Fruit fly (Drosophila melanogaster) whole organism, embryonic: Measurements from ENCODE around the gene CG13306.
A peak's percentile ranks its signal among the peaks of the same experiment; 100 is the strongest.

ENCODE experiments used
- ATbp ChIP-seq: fragments of 200-800 bp; sonication (Bioruptor generic); optimal IDR thresholded peaks from 2 replicates; lab custom pipeline; 2017; ENCODE audit warnings: missing biosample characterization, mild to moderate bottlenecking, missing genetic modification characterization, missing genetic modification reagents
- Ada2b ChIP-seq: fragments of 200-800 bp; sonication (Bioruptor generic); IDR thresholded peaks from 2 replicates; pipeline ENCODE4 v1.3.6; 2022; ENCODE audit warnings: missing biosample characterization, missing genetic modification characterization
- Atf-2 ChIP-seq: fragments of 200-800 bp; sonication (Bioruptor generic); optimal IDR thresholded peaks from 2 replicates; lab custom pipeline; 2016; ENCODE audit warnings: missing biosample characterization, missing genetic modification characterization
- CG1024 ChIP-seq: fragments of 200-800 bp; sonication (Bioruptor generic); IDR thresholded peaks from 2 replicates; pipeline ENCODE4 v1.3.6; 2022; ENCODE audit warnings: missing biosample characterization, missing genetic modification characterization
- CG10321 ChIP-seq: fragments of 200-800 bp; sonication (Bioruptor generic); IDR thresholded peaks from 2 replicates; pipeline ENCODE4 v1.3.6; 2022; ENCODE audit warnings: missing biosample characterization, missing genetic modification characterization
- CG10366 ChIP-seq: fragments of 200-800 bp; sonication (Bioruptor generic); IDR thresholded peaks from 2 replicates; pipeline ENCODE4 v1.3.6; 2022; ENCODE audit warnings: missing biosample characterization, missing genetic modification characterization
- CG11560 ChIP-seq: fragments of 200-800 bp; sonication (Bioruptor generic); IDR thresholded peaks from 3 replicates; pipeline ENCODE4 v1.3.6; 2022; ENCODE audit warnings: missing biosample characterization, missing genetic modification characterization
- CG12744 ChIP-seq: fragments of 200-800 bp; sonication (Bioruptor generic); optimal IDR thresholded peaks from 2 replicates; lab custom pipeline; 2016; ENCODE audit warnings: missing biosample characterization, missing genetic modification characterization
- CG12942 ChIP-seq: fragments of 200-800 bp; sonication (Bioruptor generic); optimal IDR thresholded peaks from 3 replicates; lab custom pipeline; 2016; ENCODE audit warnings: missing biosample characterization, missing genetic modification characterization
- CG14710 ChIP-seq: fragments of 200-800 bp; sonication (Bioruptor generic); optimal IDR thresholded peaks from 3 replicates; lab custom pipeline; 2019; ENCODE audit warnings: missing biosample characterization, mild to moderate bottlenecking, missing genetic modification characterization, moderate library complexity
- CG16813 ChIP-seq: fragments of 200-800 bp; sonication (Bioruptor generic); IDR thresholded peaks from 3 replicates; pipeline ENCODE4 v1.3.6; 2022; ENCODE audit warnings: missing biosample characterization, missing genetic modification characterization; ENCODE audit not compliant: partially characterized antibody
- CG2875 ChIP-seq: fragments of 200-800 bp; sonication (Bioruptor generic); optimal IDR thresholded peaks from 2 replicates; lab custom pipeline; 2017; ENCODE audit warnings: missing biosample characterization, mild to moderate bottlenecking, missing genetic modification characterization, missing genetic modification reagents
- CG34376 ChIP-seq: fragments of 200-800 bp; sonication (Bioruptor generic); optimal IDR thresholded peaks from 2 replicates; lab custom pipeline; 2018; ENCODE audit warnings: missing biosample characterization, mild to moderate bottlenecking, missing genetic modification characterization
- CG4820 ChIP-seq: fragments of 200-800 bp; sonication (Bioruptor generic); optimal IDR thresholded peaks from 3 replicates; lab custom pipeline; 2016; ENCODE audit warnings: missing biosample characterization, missing genetic modification characterization
- CG5180 ChIP-seq: fragments of 200-800 bp; sonication (Bioruptor generic); optimal IDR thresholded peaks from 3 replicates; lab custom pipeline; 2017; ENCODE audit warnings: missing biosample characterization, missing genetic modification characterization, mild to moderate bottlenecking, moderate library complexity, missing genetic modification reagents
- CG5953 ChIP-seq: fragments of 200-800 bp; sonication (Bioruptor generic); IDR thresholded peaks from 2 replicates; pipeline ENCODE4 v1.3.6; 2022; ENCODE audit warnings: missing biosample characterization, missing genetic modification characterization
- CG6654 ChIP-seq: fragments of 200-800 bp; sonication (Bioruptor generic); optimal IDR thresholded peaks from 2 replicates; lab custom pipeline; 2017; ENCODE audit warnings: missing biosample characterization, mild to moderate bottlenecking, missing genetic modification characterization
- CG8765 ChIP-seq: fragments of 200-800 bp; sonication (Bioruptor generic); IDR thresholded peaks from 2 replicates; pipeline ENCODE4 v1.3.6; 2022; ENCODE audit warnings: missing biosample characterization, missing genetic modification characterization
- D ChIP-seq, 2 experiments: fragments of 200-800 bp in 1 of 2; fragments of >200 bp in 1 of 2; sonication (Bioruptor generic) in 1 of 2; optimal IDR thresholded peaks; 2 replicates in 1 of 2; 3 replicates in 1 of 2; lab custom pipeline; 2017; ENCODE audit warnings: mild to moderate bottlenecking in 1 of 2, missing biosample characterization in 1 of 2, missing genetic modification characterization in 1 of 2, missing genetic modification reagents in 1 of 2
- D19B ChIP-seq: fragments of 200-800 bp; sonication (Bioruptor generic); optimal IDR thresholded peaks from 2 replicates; lab custom pipeline; 2017; ENCODE audit warnings: missing biosample characterization, mild to moderate bottlenecking, missing genetic modification characterization
- Hmr ChIP-seq: fragments of 200-800 bp; sonication (Bioruptor generic); optimal IDR thresholded peaks from 3 replicates; lab custom pipeline; 2017; ENCODE audit warnings: mild to moderate bottlenecking, missing biosample characterization, missing genetic modification reagents, missing genetic modification characterization
- Lpt ChIP-seq: fragments of >200 bp; optimal IDR thresholded peaks from 2 replicates; lab custom pipeline; 2018; ENCODE audit warnings: missing biosample characterization, missing genetic modification characterization
- Myb ChIP-seq: fragments of 200-800 bp; sonication (Bioruptor generic); optimal IDR thresholded peaks from 2 replicates; lab custom pipeline; 2016; ENCODE audit warnings: missing biosample characterization, missing genetic modification characterization
- NFAT ChIP-seq: fragments of 200-800 bp; sonication (Bioruptor generic); IDR thresholded peaks from 2 replicates; pipeline ENCODE4 v1.3.6; 2022; ENCODE audit warnings: missing biosample characterization, missing genetic modification characterization
- Neu2 ChIP-seq: fragments of 200-800 bp; sonication (Bioruptor generic); optimal IDR thresholded peaks from 3 replicates; lab custom pipeline; 2016; ENCODE audit warnings: missing biosample characterization, missing genetic modification characterization, borderline replicate concordance
- Rx ChIP-seq: fragments of 200-800 bp; sonication (Bioruptor generic); IDR thresholded peaks from 2 replicates; pipeline ENCODE4 v1.3.6; 2022; ENCODE audit warnings: missing biosample characterization, missing genetic modification characterization
- Six4 ChIP-seq: fragments of 200-800 bp; sonication (Bioruptor generic); optimal IDR thresholded peaks from 2 replicates; lab custom pipeline; 2016; ENCODE audit warnings: missing biosample characterization, missing genetic modification characterization
- Tbp ChIP-seq: fragments of >200 bp; optimal IDR thresholded peaks from 2 replicates; lab custom pipeline; 2018; ENCODE audit warnings: missing biosample characterization, missing genetic modification characterization
- bowl ChIP-seq: fragments of 200-800 bp; sonication (Bioruptor generic); IDR thresholded peaks from 2 replicates; pipeline ENCODE4 v1.3.6; 2022; ENCODE audit warnings: missing biosample characterization, missing genetic modification characterization
- ci ChIP-seq: fragments of 200-800 bp; sonication (Bioruptor generic); IDR thresholded peaks from 3 replicates; pipeline ENCODE4 v1.3.6; 2022; ENCODE audit warnings: missing biosample characterization, missing genetic modification characterization
- croc ChIP-seq: fragments of 200-800 bp; sonication (Bioruptor generic); conservative IDR thresholded peaks from 3 replicates; pipeline ENCODE4 v1.3.6; 2022; ENCODE audit warnings: missing biosample characterization, missing genetic modification characterization
- cwo ChIP-seq: fragments of 200-800 bp; sonication (Bioruptor generic); optimal IDR thresholded peaks from 3 replicates; lab custom pipeline; 2017; ENCODE audit warnings: missing biosample characterization, missing genetic modification characterization, mild to moderate bottlenecking, moderate library complexity, missing genetic modification reagents
- dimm ChIP-seq: fragments of 200-800 bp; sonication (Bioruptor generic); IDR thresholded peaks from 2 replicates; pipeline ENCODE4 v1.3.6; 2022; ENCODE audit warnings: missing biosample characterization, missing genetic modification characterization
- dm ChIP-seq: fragments of 200-800 bp; sonication (Bioruptor generic); optimal IDR thresholded peaks from 3 replicates; lab custom pipeline; 2016; ENCODE audit warnings: missing biosample characterization, missing genetic modification characterization
- dmrt11E ChIP-seq: fragments of 200-800 bp; sonication (Bioruptor generic); optimal IDR thresholded peaks from 3 replicates; lab custom pipeline; 2018; ENCODE audit warnings: missing biosample characterization, mild to moderate bottlenecking, missing genetic modification characterization, moderate library complexity
- esg ChIP-seq: fragments of 200-800 bp; sonication (Bioruptor generic); conservative IDR thresholded peaks from 2 replicates; pipeline ENCODE4 v1.3.6; 2022; ENCODE audit warnings: missing biosample characterization, missing genetic modification characterization
- fd102C ChIP-seq: fragments of 200-800 bp; sonication (Bioruptor generic); optimal IDR thresholded peaks from 2 replicates; lab custom pipeline; 2018; ENCODE audit warnings: missing biosample characterization, mild to moderate bottlenecking, missing genetic modification characterization, moderate library complexity
- fd96Cb ChIP-seq: fragments of 200-800 bp; sonication (Bioruptor generic); optimal IDR thresholded peaks from 2 replicates; lab custom pipeline; 2018; ENCODE audit warnings: missing biosample characterization, mild to moderate bottlenecking, missing genetic modification characterization, moderate library complexity
- grau ChIP-seq: fragments of 200-800 bp; optimal IDR thresholded peaks from 3 replicates; lab custom pipeline; 2019; ENCODE audit warnings: missing biosample characterization, mild to moderate bottlenecking, missing genetic modification characterization, moderate library complexity
- h ChIP-seq: fragments of >200 bp; optimal IDR thresholded peaks from 2 replicates; lab custom pipeline; 2017
- her ChIP-seq: fragments of 200-800 bp; sonication (Bioruptor generic); optimal IDR thresholded peaks from 2 replicates; lab custom pipeline; 2016; ENCODE audit warnings: missing biosample characterization, missing genetic modification characterization
- kay ChIP-seq: fragments of 200-800 bp; sonication (Bioruptor generic); optimal IDR thresholded peaks from 2 replicates; lab custom pipeline; 2016; ENCODE audit warnings: missing biosample characterization, missing genetic modification characterization
- pan ChIP-seq, 4 experiments: fragments of >200 bp in 3 of 4; fragments of 200-800 bp in 1 of 4; sonication (Bioruptor generic) in 1 of 4; optimal IDR thresholded peaks in 3 of 4; IDR thresholded peaks in 1 of 4; 2 replicates each; pipeline versions ENCODE4 v1.3.6 to Lab custom; 2017 to 2022; ENCODE audit warnings: missing biosample characterization in 2 of 4, missing genetic modification characterization in 2 of 4, mixed read lengths in 1 of 4
- pum ChIP-seq: fragments of 200-800 bp; sonication (Bioruptor generic); optimal IDR thresholded peaks from 2 replicates; lab custom pipeline; 2016; ENCODE audit warnings: missing biosample characterization, missing genetic modification characterization
- ranshi ChIP-seq: fragments of 200-800 bp; sonication (Bioruptor generic); IDR thresholded peaks from 2 replicates; pipeline ENCODE4 v1.3.6; 2022; ENCODE audit warnings: missing biosample characterization, missing genetic modification characterization
- ro ChIP-seq: fragments of 200-800 bp; sonication (Bioruptor generic); IDR thresholded peaks from 2 replicates; pipeline ENCODE4 v1.3.6; 2022; ENCODE audit warnings: missing biosample characterization, missing genetic modification characterization
- sd ChIP-seq: fragments of 200-800 bp; sonication (Bioruptor generic); optimal IDR thresholded peaks from 3 replicates; lab custom pipeline; 2018; ENCODE audit warnings: missing biosample characterization, mild to moderate bottlenecking, missing genetic modification characterization, moderate library complexity
- sna ChIP-seq: fragments of 200-800 bp; sonication (Bioruptor generic); IDR thresholded peaks from 2 replicates; pipeline ENCODE4 v1.3.6; 2022; ENCODE audit warnings: missing biosample characterization, missing genetic modification characterization; ENCODE audit not compliant: partially characterized antibody
- tx ChIP-seq: fragments of 200-800 bp; sonication (Bioruptor generic); optimal IDR thresholded peaks from 2 replicates; lab custom pipeline; 2016; ENCODE audit warnings: missing biosample characterization, missing genetic modification characterization
- vvl ChIP-seq: fragments of 200-800 bp; sonication (Bioruptor generic); IDR thresholded peaks from 2 replicates; pipeline ENCODE4 v1.3.6; 2022; ENCODE audit warnings: missing biosample characterization, missing genetic modification characterization

Gene CG13306

DNA sequence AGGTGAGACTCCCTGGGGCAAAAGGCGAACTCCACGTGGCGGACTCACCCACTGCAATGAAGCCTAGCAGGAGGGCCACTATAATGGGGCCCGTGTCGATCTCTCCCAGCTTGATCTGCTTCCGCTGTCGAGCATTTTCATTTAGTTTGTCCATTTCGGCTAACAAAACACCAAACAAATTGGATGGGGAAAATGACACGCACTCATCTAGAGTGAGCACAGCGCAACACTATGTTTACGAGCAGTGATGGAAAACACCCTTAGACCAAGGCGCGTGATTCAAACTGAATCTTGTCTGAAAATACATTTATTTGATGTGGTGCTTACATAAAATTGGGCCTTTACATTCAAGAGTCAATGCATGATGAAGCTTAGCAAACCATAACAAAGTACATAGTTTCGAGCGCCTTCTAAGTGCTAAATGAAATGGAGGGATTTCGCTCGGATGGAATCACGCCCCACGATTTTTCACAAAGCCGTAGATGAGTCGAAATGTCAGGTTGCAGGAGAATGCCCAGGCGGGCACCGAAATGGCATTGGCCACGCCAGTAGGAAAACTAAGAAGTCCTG, 29.5 kb downstream of the CG13306 start, which contains the start of gene SrpRbeta (continued):
- TF ChIP-seq fd96Cb (tag; lab: Kevin White, UChicago) (no peak), h (lab: Kevin White, UChicago) (no peak), Neu2 (GFP tag; lab: Kevin White, UChicago) (no peak), her (peak; percentile 47), Rx (no peak), CG12744 (GFP tag; lab: Kevin White, UChicago) (no peak), D19B (GFP tag; lab: Kevin White, UChicago) (no peak), Atf-2 (GFP tag; lab: Kevin White, UChicago) (no peak), CG10366 (GFP tag; lab: Robert Waterston, UW) (no peak), CG12942 (no peak), Six4 (GFP tag; lab: Kevin White, UChicago) (peak; percentile 19), D (optimal IDR thresholded peaks at IDR 0.05; lab: Kevin White, UChicago) (no peak), D (GFP tag; optimal IDR thresholded peaks at IDR 0.05; lab: Kevin White, UChicago) (no peak), CG34376 (GFP tag; lab: Kevin White, UChicago) (peak; percentile 34), fd102C (GFP tag; lab: Kevin White, UChicago) (no peak), esg (GFP tag; lab: Robert Waterston, UW) (no peak), CG8765 (GFP tag; lab: Robert Waterston, UW) (no peak), CG2875 (GFP tag; lab: Kevin White, UChicago) (no peak), Myb (GFP tag; lab: Kevin White, UChicago) (peak; percentile 34), ro (GFP tag; lab: Robert Waterston, UW) (no peak), CG11560 (no peak), grau (peak; percentile 17), CG4820 (GFP tag; lab: Kevin White, UChicago) (no peak), ATbp (no peak), CG5953 (GFP tag; lab: Robert Waterston, UW) (no peak), CG10321 (GFP tag; lab: Robert Waterston, UW) (no peak), CG6654 (GFP tag; lab: Kevin White, UChicago) (no peak), tx (GFP tag; lab: Kevin White, UChicago) (no peak), CG16813 (GFP tag; lab: Robert Waterston, UW) (no peak), pan (optimal IDR thresholded peaks at IDR 0.05; lab: Kevin White, UChicago) (no peak), pan (GFP tag; optimal IDR thresholded peaks at IDR 0.05 in 1 of 2, IDR thresholded peaks at IDR 0.05 in 1 of 2) (no peak), CG1024 (GFP tag; lab: Robert Waterston, UW) (no peak), croc (no peak), ranshi (no peak), sd (tag; lab: Kevin White, UChicago) (no peak), Tbp (GFP tag; lab: Kevin White, UChicago) (no peak), pum (no peak), ci (GFP tag; lab: Robert Waterston, UW) (peak; percentile 54; the same call in 1 of the 3 replicates), dimm (GFP tag; lab: Robert Waterston, UW) (no peak), Ada2b (GFP tag; lab: Robert Waterston, UW) (0 out of 2 replicates have a peak, but pooled peaks have one; percentile 3), sna (GFP tag; lab: Robert Waterston, UW) (no peak), Lpt (GFP tag; lab: Kevin White, UChicago) (no peak), cwo (no peak), bowl (GFP tag; lab: Robert Waterston, UW) (no peak), vvl (GFP tag; lab: Robert Waterston, UW) (peak; percentile 42; the same call in 1 of the 2 replicates), CG5180 (GFP tag; lab: Kevin White, UChicago) (no peak), Hmr (GFP tag; lab: Kevin White, UChicago) (peak; percentile 26), NFAT (GFP tag; lab: Robert Waterston, UW) (peak; percentile 65; the same call in 1 of the 2 replicates), dmrt11E (tag; lab: Kevin White, UChicago) (no peak), CG14710 (tag; lab: Kevin White, UChicago) (no peak), kay (GFP tag; lab: Kevin White, UChicago) (peak; percentile 37), dm (GFP tag; lab: Kevin White, UChicago) (peak; percentile 46)
